Fruit fly (Drosophila melanogaster): ENCODE results near the gene CG43232.

CG43232 gene

dm6 chr2L:6918517-6919202 is 13.3 kb upstream of the CG43232 start, which contains the start of gene nop5 (continued):
- TF ChIP-seq chinmo (GFP tag; IDR thresholded peaks at IDR 0.05; ENCODE audit: partially characterized antibody) (no peak), CG4854 (GFP tag; optimal IDR thresholded peaks at IDR 0.05) (no peak), CG15011 (GFP tag; optimal IDR thresholded peaks at IDR 0.05) (no peak), E2f2 (GFP tag; IDR thresholded peaks at IDR 0.05) (no peak), Hmr (GFP tag; optimal IDR thresholded peaks at IDR 0.05) (peak; percentile 79), CG11695 (GFP tag; IDR thresholded peaks at IDR 0.05) (no peak; the same call in 2 of the 3 replicates), slou (GFP tag; optimal IDR thresholded peaks at IDR 0.05) (no peak), Hey (tag; optimal IDR thresholded peaks at IDR 0.05) (no peak), CG12391 (tag; optimal IDR thresholded peaks at IDR 0.05) (peak; percentile 80), E2f1 (GFP tag; IDR thresholded peaks at IDR 0.05) (0 out of 2 replicates have a peak, but pooled peaks have one; percentile 22), HLH54F (GFP tag; optimal IDR thresholded peaks at IDR 0.05) (no peak), ro (GFP tag; IDR thresholded peaks at IDR 0.05) (no peak), BtbVII (GFP tag; optimal IDR thresholded peaks at IDR 0.05) (peak; percentile 57), pfk (GFP tag; optimal IDR thresholded peaks at IDR 0.05) (peak; percentile 15), Hmx (GFP tag; optimal IDR thresholded peaks at IDR 0.05) (no peak), Spps (tag; optimal IDR thresholded peaks at IDR 0.05) (no peak), CG17361 (GFP tag; IDR thresholded peaks at IDR 0.05) (peak; percentile 92), cad (GFP tag; optimal IDR thresholded peaks at IDR 0.05) (no peak), CG2712 (tag; optimal IDR thresholded peaks at IDR 0.05) (peak; percentile 83), chm (GFP tag; IDR thresholded peaks at IDR 0.05) (no peak), tio (GFP tag; optimal IDR thresholded peaks at IDR 0.05) (no peak), CG2120 (GFP tag; optimal IDR thresholded peaks at IDR 0.05) (peak; percentile 35), CrebB (tag; optimal IDR thresholded peaks at IDR 0.05) (no peak), CG18262 (tag; optimal IDR thresholded peaks at IDR 0.05) (peak; percentile 88), Hsf (GFP tag; optimal IDR thresholded peaks at IDR 0.05) (no peak), fd64A (GFP tag; optimal IDR thresholded peaks at IDR 0.05) (no peak), Asciz (GFP tag; optimal IDR thresholded peaks at IDR 0.05) (no peak), CoRest (tag; optimal IDR thresholded peaks at IDR 0.05) (peak; percentile 86), Sin3A (optimal IDR thresholded peaks at IDR 0.05) (peak; percentile 19), CG7963 (GFP tag; IDR thresholded peaks at IDR 0.05; ENCODE audit: partially characterized antibody) (no peak), CG12769 (tag; optimal IDR thresholded peaks at IDR 0.05) (no peak), pb (GFP tag; optimal IDR thresholded peaks at IDR 0.05) (no peak), CG30020 (tag; optimal IDR thresholded peaks at IDR 0.05) (peak; percentile 50), lab (GFP tag; optimal IDR thresholded peaks at IDR 0.05) (no peak), sisA (GFP tag; IDR thresholded peaks at IDR 0.05) (no peak), GATAe (GFP tag; conservative IDR thresholded peaks at IDR 0.05) (no peak), B-H1 (GFP tag; IDR thresholded peaks at IDR 0.05) (no peak), CG1832 (GFP tag; optimal IDR thresholded peaks at IDR 0.05) (no peak), nom (GFP tag; optimal IDR thresholded peaks at IDR 0.05) (peak; percentile 19), Oaz (GFP tag; IDR thresholded peaks at IDR 0.05) (no peak), ftz-f1 (GFP tag; optimal IDR thresholded peaks at IDR 0.05) (peak; percentile 44), tll (GFP tag; optimal IDR thresholded peaks at IDR 0.05) (no peak), CG16863 (GFP tag; optimal IDR thresholded peaks at IDR 0.05) (no peak), pita (GFP tag; optimal IDR thresholded peaks at IDR 0.05) (no peak), vvl (GFP tag; IDR thresholded peaks at IDR 0.05) (no peak; the same call in 1 of the 2 replicates), Hr39 (optimal IDR thresholded peaks at IDR 0.05) (no peak), CG9797 (GFP tag; optimal IDR thresholded peaks at IDR 0.05) (no peak), Dad (GFP tag; optimal IDR thresholded peaks at IDR 0.05) (no peak), CG30403 (GFP tag; optimal IDR thresholded peaks at IDR 0.05) (peak; percentile 60), ara (GFP tag; IDR thresholded peaks at IDR 0.05) (no peak), Dip3 (GFP tag; optimal IDR thresholded peaks at IDR 0.05) (no peak)
